Worm (Caenorhabditis elegans) whole organism, L4 larva: ENCODE results near the gene T02D1.7.
A peak's percentile ranks its signal among the peaks of the same experiment; 100 is the strongest.

Experiments used
- F37D6.2 ChIP-seq: sonication (generic microtip); optimal IDR thresholded peaks from 2 replicates; lab custom pipeline; 2016; ENCODE audit warnings: mild to moderate bottlenecking, missing genetic modification characterization, missing compliant biosample characterization
- F49E8.2 ChIP-seq: sonication (generic microtip); optimal IDR thresholded peaks from 2 replicates; lab custom pipeline; 2016; ENCODE audit warnings: missing compliant biosample characterization, mild to moderate bottlenecking, missing genetic modification characterization, borderline replicate concordance
- R02D3.7 ChIP-seq: fragments of 150-350 bp; sonication (generic microtip); optimal IDR thresholded peaks from 3 replicates; lab custom pipeline; 2014; ENCODE audit warnings: missing biosample characterization, missing genetic modification characterization
- T26A8.4 ChIP-seq: fragments of 200-800 bp; sonication (Bioruptor generic); IDR thresholded peaks from 2 replicates; pipeline ENCODE4 v1.3.6; 2022; ENCODE audit warnings: missing genetic modification characterization, missing compliant biosample characterization
- ZK337.2 ChIP-seq: fragments of 200-800 bp; sonication (Bioruptor generic); IDR thresholded peaks from 2 replicates; pipeline ENCODE4 v1.3.6; 2022; ENCODE audit warnings: missing genetic modification reagents, missing genetic modification characterization, missing compliant biosample characterization
- ZK546.5 ChIP-seq, 2 experiments: sonication (generic microtip); optimal IDR thresholded peaks; 2 replicates each; lab custom pipeline; 2017; ENCODE audit warnings: missing biosample characterization in 2 of 2, missing genetic modification characterization in 2 of 2
- aha-1 ChIP-seq: fragments of 150-350 bp; peaks from one replicate; lab custom pipeline; 2014; ENCODE audit warnings: missing biosample characterization, missing genetic modification characterization
- ceh-44 ChIP-seq: fragments of 200-800 bp; sonication (Bioruptor generic); IDR thresholded peaks from 2 replicates; pipeline ENCODE4 v1.3.6; 2022; ENCODE audit warnings: missing genetic modification reagents, missing genetic modification characterization, missing compliant biosample characterization
- daf-16 ChIP-seq, 3 experiments: sonication (generic microtip); optimal IDR thresholded peaks; 2 replicates each; lab custom pipeline; 2016 to 2017; ENCODE audit warnings: missing genetic modification characterization in 3 of 3, missing genetic modification reagents in 3 of 3, mild to moderate bottlenecking in 2 of 3, missing compliant biosample characterization in 2 of 3, missing biosample characterization in 1 of 3, moderate library complexity in 1 of 3
- dmd-6 ChIP-seq: fragments of 200-800 bp; sonication (Bioruptor generic); IDR thresholded peaks from 2 replicates; pipeline ENCODE4 v1.3.6; 2022; ENCODE audit warnings: missing genetic modification reagents, missing genetic modification characterization, missing compliant biosample characterization
- dpl-1 ChIP-seq: fragments of 150-350 bp; optimal IDR thresholded peaks from 2 replicates; lab custom pipeline; 2014; ENCODE audit warnings: missing biosample characterization, missing genetic modification reagents, missing genetic modification characterization
- duxl-1 ChIP-seq: sonication (generic microtip); optimal IDR thresholded peaks from 2 replicates; lab custom pipeline; 2016; ENCODE audit warnings: mild to moderate bottlenecking, missing genetic modification characterization, moderate library complexity, missing compliant biosample characterization; ENCODE audit not compliant: poor library complexity
- dve-1 ChIP-seq: sonication (generic microtip); optimal IDR thresholded peaks from 2 replicates; lab custom pipeline; 2017; ENCODE audit warnings: antibody characterized with exemption, mild to moderate bottlenecking, missing genetic modification characterization, missing compliant biosample characterization; ENCODE audit not compliant: insufficient read depth
- fkh-10 ChIP-seq: fragments of 150-350 bp; optimal IDR thresholded peaks from 2 replicates; lab custom pipeline; 2014; ENCODE audit warnings: missing biosample characterization, missing genetic modification reagents, missing genetic modification characterization
- hif-1 ChIP-seq, 2 experiments: sonication (generic microtip); optimal IDR thresholded peaks; 2 replicates each; lab custom pipeline; 2016 to 2017; ENCODE audit warnings: missing compliant biosample characterization in 2 of 2, missing genetic modification characterization in 2 of 2, missing genetic modification reagents in 2 of 2, missing genotype in 2 of 2, mild to moderate bottlenecking in 1 of 2
- hlh-11 ChIP-seq: fragments of 200-800 bp; sonication (Bioruptor generic); optimal IDR thresholded peaks from 2 replicates; lab custom pipeline; 2018; ENCODE audit warnings: mild to moderate bottlenecking, missing genetic modification characterization, missing compliant biosample characterization
- hlh-30 ChIP-seq: sonication (generic microtip); optimal IDR thresholded peaks from 2 replicates; lab custom pipeline; 2017; ENCODE audit warnings: antibody characterized with exemption, mild to moderate bottlenecking, missing genetic modification characterization, missing compliant biosample characterization; ENCODE audit not compliant: insufficient read depth
- hmg-1.1 ChIP-seq: fragments of 200-800 bp; sonication (Bioruptor generic); IDR thresholded peaks from 2 replicates; pipeline ENCODE4 v1.3.6; 2022; ENCODE audit warnings: missing genetic modification reagents, missing genetic modification characterization, missing compliant biosample characterization
- jun-1 ChIP-seq: fragments of 150-350 bp; optimal IDR thresholded peaks from 2 replicates; lab custom pipeline; 2014; ENCODE audit warnings: missing biosample characterization, missing genetic modification reagents, missing genetic modification characterization
- lim-7 ChIP-seq: fragments of 200-800 bp; sonication (Bioruptor generic); IDR thresholded peaks from 2 replicates; pipeline ENCODE4 v1.3.6; 2022; ENCODE audit warnings: missing genetic modification characterization, missing compliant biosample characterization
- lin-29 ChIP-seq: fragments of 200-800 bp; sonication (Bioruptor generic); IDR thresholded peaks from 2 replicates; pipeline ENCODE4 v1.3.6; 2022; ENCODE audit warnings: missing genetic modification reagents, missing genetic modification characterization, missing compliant biosample characterization
- lin-38 ChIP-seq: fragments of 200-800 bp; sonication (Bioruptor generic); IDR thresholded peaks from 2 replicates; pipeline ENCODE4 v1.3.6; 2022; ENCODE audit warnings: missing genetic modification reagents, missing genetic modification characterization, missing compliant biosample characterization
- lir-3 ChIP-seq: sonication (generic microtip); optimal IDR thresholded peaks from 2 replicates; lab custom pipeline; 2016; ENCODE audit warnings: mild to moderate bottlenecking, missing genetic modification characterization, missing compliant biosample characterization
- madf-9 ChIP-seq: fragments of 200-800 bp; sonication (Bioruptor generic); conservative IDR thresholded peaks from 2 replicates; pipeline ENCODE4 v1.3.6; 2022; ENCODE audit warnings: missing genetic modification reagents, missing genetic modification characterization, missing compliant biosample characterization
- mep-1 ChIP-seq: fragments of 150-350 bp; sonication (generic microtip); optimal IDR thresholded peaks from 3 replicates; lab custom pipeline; 2014; ENCODE audit warnings: missing biosample characterization, missing genetic modification characterization
- nhr-28 ChIP-seq: fragments of 150-350 bp; optimal IDR thresholded peaks from 2 replicates; lab custom pipeline; 2014; ENCODE audit warnings: missing biosample characterization, missing genetic modification characterization
- nhr-48 ChIP-seq: sonication (generic microtip); optimal IDR thresholded peaks from 2 replicates; lab custom pipeline; 2016; ENCODE audit warnings: mild to moderate bottlenecking, missing genetic modification characterization, missing compliant biosample characterization
- pqm-1 ChIP-seq: sonication (generic microtip); optimal IDR thresholded peaks from 2 replicates; lab custom pipeline; 2017; ENCODE audit warnings: missing biosample characterization, missing genetic modification characterization
- rbr-2 ChIP-seq: sonication (generic microtip); optimal IDR thresholded peaks from 2 replicates; lab custom pipeline; 2016; ENCODE audit warnings: missing genotype, missing genetic modification characterization, missing compliant biosample characterization
- set-16 ChIP-seq: fragments of 200-800 bp; sonication (Bioruptor generic); IDR thresholded peaks from 2 replicates; pipeline ENCODE4 v1.3.6; 2022; ENCODE audit warnings: missing genetic modification reagents, missing genetic modification characterization, missing compliant biosample characterization
- snpc-1.2 ChIP-seq: fragments of 200-800 bp; sonication (Bioruptor generic); IDR thresholded peaks from 2 replicates; pipeline ENCODE4 v1.3.6; 2022; ENCODE audit warnings: missing genetic modification reagents, missing genetic modification characterization, missing compliant biosample characterization
- unc-62 ChIP-seq, 3 experiments: fragments of 150-350 bp in 1 of 3; sonication (generic microtip); optimal IDR thresholded peaks in 2 of 3; peaks in 1 of 3; 1 replicate in 1 of 3; 2 replicates in 2 of 3; lab custom pipeline; 2014 to 2017; ENCODE audit warnings: missing biosample characterization in 3 of 3, missing genetic modification characterization in 3 of 3, missing genetic modification reagents in 3 of 3, missing genotype in 1 of 3

Gene T02D1.7

DNA sequence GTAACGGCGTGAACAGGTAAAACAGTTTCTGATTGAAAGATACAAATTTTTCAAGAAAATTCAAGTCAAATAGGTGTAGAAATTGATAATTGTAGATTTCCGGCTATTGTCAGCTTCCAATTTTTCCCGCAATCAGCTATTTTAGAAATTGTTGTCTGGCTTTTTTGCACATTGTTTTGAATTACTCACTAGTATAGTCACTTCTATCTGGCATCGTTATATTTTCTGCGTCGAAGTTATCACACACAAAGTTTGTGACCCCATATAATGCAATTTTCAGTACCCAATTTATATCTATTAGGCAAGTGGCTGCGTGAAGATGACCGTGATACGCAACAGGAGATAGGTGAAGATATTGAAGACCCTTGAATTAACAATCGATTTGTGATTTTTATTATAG is 28.3 kb upstream of the T02D1.7 start:
- TF ChIP-seq hlh-30 (no peak), unc-62 (GFP tag; optimal IDR thresholded peaks at IDR 0.05 in 1 of 2; lab: Kevin White, UChicago) (peak in 1 of 2 experiments; percentile 54), unc-62 (tag; optimal IDR thresholded peaks at IDR 0.05; lab: Kevin White, UChicago) (no peak)
- TF ChIP-seq, all 104 proteins: peak for 1

DNA sequence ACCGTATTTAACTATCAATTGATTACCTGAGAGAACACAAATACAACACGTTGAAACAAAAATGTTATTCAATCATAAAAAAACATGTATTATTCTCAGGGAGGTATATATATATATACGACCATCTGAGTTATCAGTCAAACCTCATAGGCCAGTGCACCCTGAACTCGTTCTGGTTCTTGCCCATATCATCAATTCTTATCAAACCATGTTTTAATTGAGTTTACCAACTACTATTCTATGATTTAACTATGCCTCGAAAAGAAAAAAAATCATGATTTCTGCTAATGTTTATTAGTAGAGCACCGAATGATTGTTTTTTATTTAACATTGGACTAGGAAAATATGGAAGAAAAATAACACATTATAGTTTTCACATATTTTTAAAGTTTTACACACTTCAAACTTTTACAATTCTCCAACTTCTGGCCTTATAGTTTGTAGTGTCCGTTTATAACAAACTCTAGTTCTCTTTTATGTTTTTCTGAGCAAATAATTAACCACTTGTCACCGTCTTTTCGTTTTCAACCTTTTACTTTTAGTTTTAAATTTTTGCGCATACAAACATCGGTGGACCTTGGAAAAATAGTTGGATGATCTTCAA is 25.4 kb upstream of the T02D1.7 start:
- TF ChIP-seq pqm-1 (tag; lab: Kevin White, UChicago), result peak; percentile 73
- TF ChIP-seq dve-1, result peak; percentile 39
- no peak for TF ChIP-seq daf-16 (GFP tag; optimal IDR thresholded peaks at IDR 0.05; lab: Kevin White, UChicago)
- peak; percentile 53 for TF ChIP-seq daf-16 (tag; optimal IDR thresholded peaks at IDR 0.05; lab: Kevin White, UChicago)
- TF ChIP-seq F37D6.2, result no peak
- TF ChIP-seq unc-62 (GFP tag; optimal IDR thresholded peaks at IDR 0.05 in 1 of 2; lab: Kevin White, UChicago), result peak in 1 of 2 experiments; percentile 93
- TF ChIP-seq unc-62 (tag; optimal IDR thresholded peaks at IDR 0.05; lab: Kevin White, UChicago), result no peak
- TF ChIP-seq nhr-28 (tag; lab: Kevin White, UChicago), result peak; percentile 72

DNA sequence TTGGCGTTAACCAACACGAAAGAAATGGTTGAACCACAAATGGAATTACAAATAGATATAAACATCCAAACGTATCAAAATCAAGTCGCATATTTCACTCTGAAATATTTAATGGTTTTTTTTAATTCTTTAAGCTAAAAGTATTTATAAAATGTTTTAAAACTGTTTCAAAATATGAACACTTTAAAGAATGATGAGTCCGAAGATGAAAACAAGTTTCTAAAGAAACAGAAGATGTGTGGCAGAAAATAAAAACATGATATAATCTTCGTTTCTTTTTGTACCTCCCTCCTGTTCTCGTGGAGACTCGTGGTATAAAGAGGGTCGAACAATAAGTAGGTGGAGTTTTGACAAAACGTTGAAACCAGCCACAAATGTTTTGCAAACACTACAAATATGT is 24.4 kb upstream of the T02D1.7 start, which contains the start of gene lact-6:
TSS of gene lact-6 (minus strand) at position 101 of the 400 bp plus-strand sequence.
- TF ChIP-seq ceh-44 (no peak), hif-1 (tag; optimal IDR thresholded peaks at IDR 0.05; lab: Kevin White, UChicago) (no peak), lin-29 (GFP tag; lab: Robert Waterston, UW) (no peak), R02D3.7 (tag; lab: Kevin White, UChicago) (no peak), mep-1 (no peak), hmg-1.1 (GFP tag; lab: Robert Waterston, UW) (no peak), dpl-1 (GFP tag; lab: Kevin White, UChicago) (no peak)

DNA sequence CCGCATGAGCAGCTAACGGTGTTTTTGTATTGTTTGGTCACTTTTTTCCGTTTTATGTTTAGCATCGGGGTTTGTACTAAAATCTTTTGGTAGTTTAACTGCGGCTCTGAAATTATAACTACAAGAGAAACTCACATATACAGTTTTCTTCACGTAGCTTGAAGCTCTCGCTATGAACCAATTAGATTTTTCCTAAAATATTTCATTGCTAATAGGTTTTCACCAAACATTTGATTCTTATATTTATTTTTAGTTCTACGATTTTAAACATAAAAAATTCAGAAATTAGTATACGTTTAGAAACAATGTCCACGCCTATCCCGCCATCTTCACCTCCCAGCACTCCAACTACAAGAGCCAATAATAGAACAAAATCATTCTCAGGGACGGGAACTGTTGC is 20.5 kb upstream of the T02D1.7 start, which contains the start of gene C06A12.3:
TSS of gene C06A12.3 (plus strand) at position 301 of the 400 bp plus-strand sequence.
- TF ChIP-seq aha-1 (tag; lab: Kevin White, UChicago) (no peak), lin-38 (no peak), snpc-1.2 (GFP tag; lab: Robert Waterston, UW) (no peak), madf-9 (GFP tag; lab: Robert Waterston, UW) (no peak), jun-1 (tag; lab: Kevin White, UChicago) (no peak), dmd-6 (GFP tag; lab: Robert Waterston, UW) (no peak), set-16 (no peak), nhr-48 (no peak), ZK337.2 (GFP tag; lab: Robert Waterston, UW) (no peak), lir-3 (tag; lab: Kevin White, UChicago) (no peak), F49E8.2 (tag; lab: Kevin White, UChicago) (no peak), lim-7 (no peak), fkh-10 (GFP tag; lab: Kevin White, UChicago) (no peak), T26A8.4 (GFP tag; lab: Robert Waterston, UW) (no peak), duxl-1 (tag; lab: Kevin White, UChicago) (no peak), ZK546.5 (tag; optimal IDR thresholded peaks at IDR 0.05; lab: Kevin White, UChicago) (no peak)

DNA sequence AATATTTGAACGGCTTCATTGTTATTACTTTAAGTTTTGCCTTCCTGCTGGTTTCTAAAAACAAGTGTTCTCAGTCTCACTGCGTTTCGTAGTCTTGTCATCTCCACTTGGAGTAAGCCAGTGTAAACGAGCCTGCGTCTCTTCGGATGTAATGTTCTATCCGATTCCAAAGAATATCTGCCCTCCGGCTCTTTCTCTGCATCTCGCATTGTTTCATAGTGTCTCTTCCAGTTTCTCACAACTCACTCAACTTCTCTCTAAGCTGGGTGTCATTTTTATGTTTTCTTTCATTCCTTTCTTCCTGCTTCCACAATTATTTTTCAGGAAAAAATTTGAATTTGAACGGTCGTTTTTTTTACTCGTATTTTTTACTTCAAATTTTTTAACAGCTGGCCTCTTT is 20.0 kb upstream of the T02D1.7 start:
- peak; percentile 20 for TF ChIP-seq rbr-2
- TF ChIP-seq hlh-11 (tag; lab: Kevin White, UChicago), result no peak
- TF ChIP-seq unc-62 (GFP tag; optimal IDR thresholded peaks at IDR 0.05 in 1 of 2; lab: Kevin White, UChicago), result peak in 1 of 2 experiments; percentile 97
- TF ChIP-seq unc-62 (tag; optimal IDR thresholded peaks at IDR 0.05; lab: Kevin White, UChicago), result no peak
